Worm (Caenorhabditis elegans): ENCODE results near the gene rfc-3.

Gene rfc-3

DNA sequence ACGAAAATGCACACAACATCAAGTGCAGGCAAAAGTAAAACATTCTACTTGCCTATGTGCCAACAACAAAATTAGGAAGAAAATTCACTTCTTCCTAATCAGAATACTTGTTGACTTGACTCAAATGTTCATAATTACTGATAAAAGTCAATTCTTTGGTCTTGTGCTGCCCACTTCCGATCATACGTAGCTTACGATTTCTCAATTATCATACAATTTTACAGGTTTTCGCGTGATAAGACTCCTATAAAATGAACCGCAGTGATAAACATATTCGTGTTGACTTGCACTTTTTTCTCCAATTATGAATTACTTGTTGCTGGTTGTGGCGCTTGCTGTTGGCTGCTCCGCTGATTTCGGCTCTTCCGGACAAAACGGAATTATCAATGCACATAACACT, 38.1 kb upstream of the rfc-3 start, which contains the start of gene scl-2:
scl-2 (plus strand) TSS at position 293 of the 400 bp plus-strand sequence.
- TF ChIP-seq unc-120 (tag; optimal IDR thresholded peaks at IDR 0.05; ENCODE audit: poor library complexity, severe bottlenecking) (no peak), nhr-12 (tag; optimal IDR thresholded peaks at IDR 0.05) (no peak), pha-4 (tag; optimal IDR thresholded peaks at IDR 0.05) (no peak), ztf-11 (tag; optimal IDR thresholded peaks at IDR 0.05) (no peak), elt-3 (tag; optimal IDR thresholded peaks at IDR 0.05) (no peak), bed-3 (GFP tag; optimal IDR thresholded peaks at IDR 0.05) (no peak), ces-1 (GFP tag; optimal IDR thresholded peaks at IDR 0.05) (no peak), zip-8 (tag; optimal IDR thresholded peaks at IDR 0.05) (no peak), lsy-2 (tag; optimal IDR thresholded peaks at IDR 0.05) (no peak), mep-1 (tag; optimal IDR thresholded peaks at IDR 0.05) (no peak), ceh-39 (tag; optimal IDR thresholded peaks at IDR 0.05) (no peak), lin-13 (tag; optimal IDR thresholded peaks at IDR 0.05) (no peak), unc-62 (GFP tag; optimal IDR thresholded peaks at IDR 0.05) (no peak), drap-1 (GFP tag; optimal IDR thresholded peaks at IDR 0.05) (no peak), nhr-28 (tag; optimal IDR thresholded peaks at IDR 0.05) (no peak), unc-39 (tag; optimal IDR thresholded peaks at IDR 0.05) (no peak), flh-1 (GFP tag; optimal IDR thresholded peaks at IDR 0.05) (no peak)

- TF ChIP-seq ham-2 (GFP tag; optimal IDR thresholded peaks at IDR 0.05) (no peak), nhr-76 (tag; optimal IDR thresholded peaks at IDR 0.05) (no peak), sptf-1 (tag; optimal IDR thresholded peaks at IDR 0.05) (no peak), unc-120 (tag; optimal IDR thresholded peaks at IDR 0.05; ENCODE audit: poor library complexity, severe bottlenecking) (no peak), cnd-1 (tag; optimal IDR thresholded peaks at IDR 0.05) (no peak), drap-1 (GFP tag; optimal IDR thresholded peaks at IDR 0.05) (no peak), lin-13 (tag; optimal IDR thresholded peaks at IDR 0.05) (no peak), nhr-2 (tag; optimal IDR thresholded peaks at IDR 0.05) (no peak), tbx-8 (GFP tag; optimal IDR thresholded peaks at IDR 0.05) (no peak)
Measured at ce11 chrIV:13059284-13059683, 36.3 kb upstream of the rfc-3 start, which contains the start of gene scl-3. TSS of gene scl-3 (plus strand) at chrIV:13059584.

- TF ChIP-seq unc-62 (GFP tag; optimal IDR thresholded peaks at IDR 0.05): no peak
- no peak for TF ChIP-seq zip-8 (tag; optimal IDR thresholded peaks at IDR 0.05)
- TF ChIP-seq unc-120 (tag; optimal IDR thresholded peaks at IDR 0.05; ENCODE audit: poor library complexity, severe bottlenecking): no peak
- no peak for TF ChIP-seq lin-32 (GFP tag; optimal IDR thresholded peaks at IDR 0.05)
- TF ChIP-seq ceh-43 (GFP tag; optimal IDR thresholded peaks at IDR 0.05): no peak
- TF ChIP-seq unc-39 (tag; optimal IDR thresholded peaks at IDR 0.05): no peak
- TF ChIP-seq lin-13 (tag; optimal IDR thresholded peaks at IDR 0.05): no peak
- TF ChIP-seq ces-1 (GFP tag; optimal IDR thresholded peaks at IDR 0.05): no peak
Measured at ce11 chrIV:13063714-13064113, 31.8 kb upstream of the rfc-3 start, which contains the start of gene scl-5. TSS of gene scl-5 (plus strand) at chrIV:13064014.

ce11 chrIV:13066044-13066443, 29.5 kb upstream of the rfc-3 start:
- TF ChIP-seq sem-2 (GFP tag; optimal IDR thresholded peaks at IDR 0.05) (no peak), nhr-12 (tag; optimal IDR thresholded peaks at IDR 0.05) (no peak), mls-2 (tag; optimal IDR thresholded peaks at IDR 0.05) (no peak), lsy-2 (tag; optimal IDR thresholded peaks at IDR 0.05) (no peak), hlh-1 (tag; optimal IDR thresholded peaks at IDR 0.05) (no peak), nhr-28 (tag; optimal IDR thresholded peaks at IDR 0.05) (no peak), lin-13 (tag; optimal IDR thresholded peaks at IDR 0.05) (no peak), cnd-1 (tag; optimal IDR thresholded peaks at IDR 0.05) (no peak), nhr-76 (tag; optimal IDR thresholded peaks at IDR 0.05) (no peak), lin-32 (GFP tag; optimal IDR thresholded peaks at IDR 0.05) (no peak), ceh-83 (GFP tag; optimal IDR thresholded peaks at IDR 0.05) (no peak), nhr-2 (tag; optimal IDR thresholded peaks at IDR 0.05) (no peak), mab-5 (tag; optimal IDR thresholded peaks at IDR 0.05) (no peak), drap-1 (GFP tag; optimal IDR thresholded peaks at IDR 0.05) (no peak), M03D4.4 (tag; optimal IDR thresholded peaks at IDR 0.05) (no peak), flh-1 (GFP tag; optimal IDR thresholded peaks at IDR 0.05) (no peak)

DNA sequence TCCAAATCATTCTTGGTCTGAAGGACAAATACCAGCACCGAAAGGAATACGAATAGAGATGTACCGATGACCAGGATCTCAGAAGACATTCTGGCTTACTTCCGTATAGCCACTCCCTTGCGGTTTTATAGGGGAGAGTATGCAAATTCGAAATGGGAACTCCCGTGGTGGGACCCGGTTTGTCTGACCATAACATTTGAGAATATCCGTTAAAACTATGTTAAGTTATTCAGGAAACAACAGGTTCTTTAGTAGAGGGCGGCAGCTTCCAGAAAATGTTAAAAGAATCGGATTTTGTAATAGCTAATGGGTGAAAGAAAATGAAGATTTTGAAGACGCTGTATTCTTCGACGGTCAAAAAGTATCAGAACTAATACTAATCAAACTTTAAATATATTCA, 28.4 kb upstream of the rfc-3 start, which contains the start of gene col-131:
col-131 (minus strand) TSS at position 101 of the 400 bp plus-strand sequence.
- TF ChIP-seq drap-1 (GFP tag; optimal IDR thresholded peaks at IDR 0.05) (no peak), lin-32 (GFP tag; optimal IDR thresholded peaks at IDR 0.05) (no peak), bed-3 (GFP tag; optimal IDR thresholded peaks at IDR 0.05) (no peak), elt-3 (tag; optimal IDR thresholded peaks at IDR 0.05) (no peak), nhr-237 (tag; optimal IDR thresholded peaks at IDR 0.05) (no peak), unc-62 (GFP tag; optimal IDR thresholded peaks at IDR 0.05) (no peak), nhr-2 (tag; optimal IDR thresholded peaks at IDR 0.05) (no peak), ztf-11 (tag; optimal IDR thresholded peaks at IDR 0.05) (no peak), ham-2 (GFP tag; optimal IDR thresholded peaks at IDR 0.05) (no peak), M03D4.4 (tag; optimal IDR thresholded peaks at IDR 0.05) (no peak)

All from whole organism, mixed stage, embryonic.